Worm (Caenorhabditis elegans) whole organism, L3 larva: Measurements from ENCODE around the gene F59B10.2.

Experiments
- ZK546.5 ChIP-seq: sonication (generic microtip); optimal IDR thresholded peaks from 2 replicates; lab custom pipeline; 2017; ENCODE audit warnings: missing biosample characterization, missing genetic modification characterization
- ama-1 ChIP-seq: fragments of 150-350 bp; optimal IDR thresholded peaks from 2 replicates; lab custom pipeline; 2018
- ceh-16 ChIP-seq: sonication (generic microtip); optimal IDR thresholded peaks from 2 replicates; lab custom pipeline; 2017; ENCODE audit warnings: missing biosample characterization, missing genetic modification characterization
- ceh-28 ChIP-seq: fragments of 150-350 bp; optimal IDR thresholded peaks from 2 replicates; lab custom pipeline; 2014; ENCODE audit warnings: missing biosample characterization, missing genetic modification reagents, missing genetic modification characterization
- ceh-82 ChIP-seq: fragments of 150-350 bp; optimal IDR thresholded peaks from 2 replicates; lab custom pipeline; 2014; ENCODE audit warnings: missing biosample characterization, missing genetic modification characterization
- egl-27 ChIP-seq: sonication (generic microtip); optimal IDR thresholded peaks from 4 replicates; lab custom pipeline; 2017; ENCODE audit warnings: missing biosample characterization, missing genetic modification reagents, missing genetic modification characterization
- fkh-2 ChIP-seq: fragments of 150-350 bp; optimal IDR thresholded peaks from 2 replicates; lab custom pipeline; 2014; ENCODE audit warnings: missing biosample characterization, missing genetic modification reagents, missing genetic modification characterization
- jun-1 ChIP-seq: fragments of 150-350 bp; optimal IDR thresholded peaks from 2 replicates; lab custom pipeline; 2014; ENCODE audit warnings: missing biosample characterization, missing genetic modification reagents, missing genetic modification characterization
- nhr-23 ChIP-seq: fragments of 150-350 bp; optimal IDR thresholded peaks from 2 replicates; lab custom pipeline; 2014; ENCODE audit warnings: missing biosample characterization, missing genetic modification reagents, missing genetic modification characterization
- nhr-28 ChIP-seq: fragments of 150-350 bp; optimal IDR thresholded peaks from 2 replicates; lab custom pipeline; 2014; ENCODE audit warnings: missing biosample characterization, missing genetic modification characterization
- nhr-77 ChIP-seq: fragments of 150-350 bp; optimal IDR thresholded peaks from 2 replicates; lab custom pipeline; 2014; ENCODE audit warnings: missing biosample characterization, missing genetic modification characterization
- pqm-1 ChIP-seq: fragments of 150-350 bp; optimal IDR thresholded peaks from 2 replicates; lab custom pipeline; 2017; ENCODE audit warnings: missing biosample characterization, missing genetic modification characterization, inconsistent platforms
- tbx-2 ChIP-seq: sonication (generic microtip); optimal IDR thresholded peaks from 2 replicates; lab custom pipeline; 2016; ENCODE audit warnings: mild to moderate bottlenecking, missing genetic modification characterization, missing compliant biosample characterization
- ztf-4 ChIP-seq: fragments of 150-350 bp; optimal IDR thresholded peaks from 2 replicates; lab custom pipeline; 2014; ENCODE audit warnings: missing biosample characterization, missing genetic modification characterization

- TF ChIP-seq fkh-2 (tag; lab: Kevin White, UChicago) (no peak), ztf-4 (tag; lab: Kevin White, UChicago) (no peak), nhr-23 (tag; lab: Kevin White, UChicago) (peak; percentile 64), tbx-2 (tag; lab: Kevin White, UChicago) (no peak), nhr-77 (no peak), jun-1 (no peak), egl-27 (tag; lab: Kevin White, UChicago) (no peak), pqm-1 (tag; lab: Kevin White, UChicago) (no peak), ceh-28 (no peak), ceh-82 (tag; lab: Kevin White, UChicago) (no peak), ama-1 (lab: Kevin White, UChicago) (no peak), nhr-28 (tag; lab: Kevin White, UChicago) (no peak), ceh-16 (tag; lab: Kevin White, UChicago) (no peak), ZK546.5 (tag; lab: Kevin White, UChicago) (no peak)
These were observed 28.3 kb upstream of the F59B10.2 start for ce11 chrII:10537988-10538387.
